Worm (Caenorhabditis elegans): Measurements from ENCODE around the gene T02H6.4.

Gene T02H6.4

DNA sequence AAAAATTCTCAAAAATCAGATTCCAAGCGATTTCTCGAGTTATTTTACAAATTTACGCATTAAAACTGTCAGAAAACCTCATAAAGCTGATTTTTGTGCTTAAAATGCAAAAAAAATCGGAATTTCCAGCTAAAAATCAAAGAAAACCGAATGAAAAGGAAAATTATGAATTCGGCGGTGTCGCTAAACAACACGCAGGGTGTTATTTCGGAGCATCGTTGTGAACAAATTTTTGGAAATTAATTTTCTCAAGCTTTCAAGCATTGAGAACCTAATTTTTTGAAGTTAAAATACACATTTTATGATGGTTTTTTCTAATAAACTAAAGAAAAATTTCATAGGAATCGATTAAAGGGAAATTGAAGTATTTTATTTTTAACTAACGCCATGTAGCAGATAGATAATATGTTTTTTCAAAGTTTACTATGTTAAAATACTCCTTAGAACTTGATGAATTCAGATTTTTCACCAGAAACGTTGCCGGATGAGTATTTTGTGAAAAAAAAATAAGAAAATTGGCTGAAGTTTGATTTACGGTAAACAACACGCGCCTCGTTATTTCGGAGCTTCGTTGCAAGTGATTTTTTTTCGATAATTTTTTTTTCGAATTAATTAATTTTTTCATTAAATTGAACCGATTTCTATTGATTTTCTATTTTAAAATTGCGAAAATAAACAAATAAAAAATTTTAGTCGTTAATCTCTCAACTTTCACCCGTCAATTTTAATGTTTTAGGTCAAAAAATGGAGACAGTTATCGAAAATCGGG is 11.7 kb downstream of the T02H6.4 start, which contains the start of gene thoc-1:
Gene thoc-1 (plus strand): TSS at position 737 of the 769 bp plus-strand sequence.
- no peak for TF ChIP-seq Y55F3AM.14 (GFP tag; optimal IDR thresholded peaks at IDR 0.05)
- no peak for TF ChIP-seq ztf-4 (tag; optimal IDR thresholded peaks at IDR 0.05)
- no peak for TF ChIP-seq lin-13 (GFP tag; optimal IDR thresholded peaks at IDR 0.05)
- no peak for TF ChIP-seq sma-3 (GFP tag; optimal IDR thresholded peaks at IDR 0.05)
- TF ChIP-seq lsy-2 (tag; optimal IDR thresholded peaks at IDR 0.05) = peak in 1 of 2 experiments; percentile 16

DNA sequence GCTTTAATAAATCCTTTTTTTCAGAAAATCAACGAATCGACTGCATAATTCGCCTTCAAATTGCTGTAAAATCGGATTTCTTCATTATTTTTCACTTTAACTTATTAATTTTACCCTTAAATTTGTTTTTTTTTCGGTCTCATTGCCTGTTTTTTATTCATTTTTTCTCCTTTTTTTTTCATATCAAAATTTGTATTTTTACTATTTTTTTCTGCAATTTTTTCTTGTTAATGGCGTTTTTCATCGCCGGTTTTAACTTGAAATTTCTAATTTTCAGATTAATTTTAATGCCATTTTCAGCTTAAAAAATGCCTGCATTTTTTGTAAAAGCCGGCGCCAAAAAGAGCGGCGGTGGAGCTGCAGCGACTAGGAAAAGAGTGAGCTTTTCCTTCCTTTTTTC is 19.2 kb downstream of the T02H6.4 start, which contains the start of gene T02H6.1:
Gene T02H6.1 (plus strand): TSS at position 301 of the 400 bp plus-strand sequence.
- no peak for TF ChIP-seq ceh-16 (tag; optimal IDR thresholded peaks at IDR 0.05)
- no peak for TF ChIP-seq nhr-23 (tag; optimal IDR thresholded peaks at IDR 0.05)
- TF ChIP-seq ama-1 (optimal IDR thresholded peaks at IDR 0.05) = no peak
- TF ChIP-seq nhr-12 (tag; optimal IDR thresholded peaks at IDR 0.05) = no peak
- TF ChIP-seq ztf-4 (tag; optimal IDR thresholded peaks at IDR 0.05) = no peak
- no peak for TF ChIP-seq egl-27 (tag; optimal IDR thresholded peaks at IDR 0.05)
- no peak for TF ChIP-seq nhr-237 (tag; optimal IDR thresholded peaks at IDR 0.05)
- no peak for TF ChIP-seq unc-39 (tag; optimal IDR thresholded peaks at IDR 0.05)

DNA sequence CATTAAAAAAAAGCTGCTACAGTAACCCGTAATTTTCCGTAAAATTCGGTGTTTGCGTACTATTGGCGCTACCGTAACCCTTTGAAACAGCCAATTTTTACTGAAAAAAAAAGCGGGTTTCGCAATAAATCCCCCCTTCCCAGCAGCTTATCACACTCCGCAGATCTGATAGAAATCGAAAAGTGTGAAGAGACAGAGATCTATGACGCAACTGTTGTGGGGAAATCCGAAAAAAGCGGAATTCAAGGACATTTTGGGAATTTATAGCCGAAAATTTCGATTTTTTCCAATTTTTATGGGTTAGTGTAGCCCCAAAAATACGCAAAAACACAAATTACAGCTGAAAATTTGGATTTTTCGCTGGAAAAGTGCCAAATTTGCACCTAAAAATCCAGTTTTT is 32.1 kb downstream of the T02H6.4 start:
- TF ChIP-seq mab-5 (tag; optimal IDR thresholded peaks at IDR 0.05) (no peak), ztf-1 (GFP tag; conservative IDR thresholded peaks at IDR 0.05) (no peak), R02D3.7 (tag; optimal IDR thresholded peaks at IDR 0.05) (no peak), nhr-21 (tag; optimal IDR thresholded peaks at IDR 0.05) (no peak), aly-2 (tag; optimal IDR thresholded peaks at IDR 0.05) (no peak), unc-39 (tag; optimal IDR thresholded peaks at IDR 0.05) (no peak), nhr-23 (tag; optimal IDR thresholded peaks at IDR 0.05) (no peak), alr-1 (tag; optimal IDR thresholded peaks at IDR 0.05) (no peak), nhr-237 (tag; optimal IDR thresholded peaks at IDR 0.05) (no peak), Y55F3AM.14 (GFP tag; optimal IDR thresholded peaks at IDR 0.05) (no peak), unc-62 (GFP tag; optimal IDR thresholded peaks at IDR 0.05) (no peak), snpc-4 (tag; optimal IDR thresholded peaks at IDR 0.05) (no peak), mdl-1 (tag; optimal IDR thresholded peaks at IDR 0.05) (no peak), lin-13 (GFP tag; optimal IDR thresholded peaks at IDR 0.05) (no peak), sem-4 (tag; optimal IDR thresholded peaks at IDR 0.05) (no peak), egl-27 (tag; optimal IDR thresholded peaks at IDR 0.05) (no peak), lsy-2 (tag; optimal IDR thresholded peaks at IDR 0.05) (no peak)

DNA sequence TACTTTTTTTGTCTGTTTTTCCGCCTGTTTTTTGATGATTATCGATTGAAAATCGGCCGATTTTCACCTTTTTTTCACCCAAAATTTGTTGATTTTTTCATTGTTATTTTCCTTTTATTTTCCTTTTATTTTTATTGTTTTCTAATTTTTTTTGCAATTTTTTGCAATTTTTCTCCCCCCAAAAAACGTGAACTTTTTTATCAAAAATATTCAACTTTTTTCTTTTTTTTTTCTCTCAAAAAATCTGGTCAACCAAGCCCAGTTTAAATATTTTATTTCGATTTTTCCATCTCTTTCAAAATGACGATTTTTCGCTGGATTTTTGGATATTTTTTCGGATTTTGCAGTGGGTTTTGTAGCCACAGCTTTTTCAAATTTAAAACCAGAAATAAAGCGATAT is 33.6 kb downstream of the T02H6.4 start, which contains the start of gene rfip-2:
Gene rfip-2 (plus strand): TSS at position 301 of the 400 bp plus-strand sequence.
- TF ChIP-seq nhr-10 (tag; optimal IDR thresholded peaks at IDR 0.05) = no peak
- TF ChIP-seq nhr-6 (tag; optimal IDR thresholded peaks at IDR 0.05) = no peak
- TF ChIP-seq peb-1 (tag; optimal IDR thresholded peaks at IDR 0.05) = no peak

DNA sequence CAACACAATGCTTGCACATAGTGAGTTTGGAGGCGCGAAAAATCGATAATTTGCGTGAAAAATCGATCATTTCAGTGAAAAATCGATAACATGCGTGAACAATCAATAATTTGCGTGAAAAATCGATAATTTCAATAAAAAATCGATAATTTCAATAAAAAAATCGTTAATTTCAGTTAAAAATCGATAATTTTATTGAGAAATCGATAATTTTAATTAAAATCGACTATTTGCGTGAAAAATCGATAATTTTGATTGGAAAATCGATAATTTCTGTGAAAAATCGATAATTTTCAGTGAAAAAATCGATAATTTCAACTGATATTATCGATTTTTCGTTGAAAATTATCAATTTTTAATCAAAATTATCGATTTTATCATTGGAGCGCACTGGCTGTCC is 34.2 kb downstream of the T02H6.4 start:
- TF ChIP-seq nhr-25 (tag; optimal IDR thresholded peaks at IDR 0.05) = no peak
- TF ChIP-seq nhr-237 (tag; optimal IDR thresholded peaks at IDR 0.05) = no peak
- TF ChIP-seq blmp-1 (tag; optimal IDR thresholded peaks at IDR 0.05; ENCODE audit: insufficient read depth) = no peak
- no peak for TF ChIP-seq elt-1 (tag; optimal IDR thresholded peaks at IDR 0.05)
- no peak for TF ChIP-seq ceh-82 (tag; optimal IDR thresholded peaks at IDR 0.05)
- TF ChIP-seq ceh-16 (tag; optimal IDR thresholded peaks at IDR 0.05) = no peak
- no peak for TF ChIP-seq nhr-21 (tag; optimal IDR thresholded peaks at IDR 0.05)
- TF ChIP-seq gmeb-1 (tag; optimal IDR thresholded peaks at IDR 0.05) = no peak
- no peak for TF ChIP-seq sma-3 (GFP tag; optimal IDR thresholded peaks at IDR 0.05)
- TF ChIP-seq egl-27 (tag; optimal IDR thresholded peaks at IDR 0.05) = no peak
- no peak for TF ChIP-seq ztf-4 (tag; optimal IDR thresholded peaks at IDR 0.05)
- TF ChIP-seq ama-1 (optimal IDR thresholded peaks at IDR 0.05) = no peak
- no peak for TF ChIP-seq elt-3 (tag; optimal IDR thresholded peaks at IDR 0.05)
- no peak for TF ChIP-seq peb-1 (tag; optimal IDR thresholded peaks at IDR 0.05)
- no peak for TF ChIP-seq nhr-77 (tag; optimal IDR thresholded peaks at IDR 0.05)
- no peak for TF ChIP-seq nhr-6 (tag; optimal IDR thresholded peaks at IDR 0.05)
- no peak for TF ChIP-seq nhr-23 (tag; optimal IDR thresholded peaks at IDR 0.05)
